Fruit fly (Drosophila melanogaster) whole organism, wandering third instar larva: ENCODE data around the gene CG13615.

ENCODE experiments used
- Abd-B ChIP-seq: fragments of >200 bp; optimal IDR thresholded peaks from 2 replicates; lab custom pipeline; 2017; ENCODE audit warnings: missing biosample characterization, missing genetic modification characterization
- CG32264 ChIP-seq: fragments of 200-800 bp; sonication (Bioruptor generic); optimal IDR thresholded peaks from 2 replicates; lab custom pipeline; 2016; ENCODE audit warnings: missing biosample characterization, missing genetic modification characterization
- CG9705 ChIP-seq: fragments of 200-800 bp; sonication (Bioruptor generic); optimal IDR thresholded peaks from 2 replicates; lab custom pipeline; 2018; ENCODE audit warnings: missing biosample characterization, mild to moderate bottlenecking, missing genetic modification characterization
- CrebA ChIP-seq: fragments of 200-800 bp; sonication (Bioruptor generic); optimal IDR thresholded peaks from 2 replicates; lab custom pipeline; 2016; ENCODE audit warnings: missing biosample characterization, mild to moderate bottlenecking, missing genetic modification characterization, borderline replicate concordance
- Dfd ChIP-seq: fragments of >200 bp; optimal IDR thresholded peaks from 2 replicates; lab custom pipeline; 2017; ENCODE audit warnings: missing biosample characterization, missing genetic modification characterization
- GATAd ChIP-seq: sonication (Bioruptor generic); optimal IDR thresholded peaks from 2 replicates; lab custom pipeline; 2016; ENCODE audit warnings: missing biosample characterization, missing genetic modification characterization
- HLH106 ChIP-seq: fragments of 200-800 bp; optimal IDR thresholded peaks from 3 replicates; lab custom pipeline; 2019; ENCODE audit warnings: missing biosample characterization, mild to moderate bottlenecking, missing genetic modification characterization, moderate library complexity
- Hnf4 ChIP-seq: fragments of 200-800 bp; sonication (Bioruptor generic); optimal IDR thresholded peaks from 2 replicates; lab custom pipeline; 2016; ENCODE audit warnings: missing biosample characterization, mild to moderate bottlenecking, missing genetic modification characterization
- Hr83 ChIP-seq: fragments of 200-300 bp; sonication (Bioruptor generic); optimal IDR thresholded peaks from 2 replicates; lab custom pipeline; 2016; ENCODE audit warnings: missing biosample characterization, mild to moderate bottlenecking, missing genetic modification characterization, moderate library complexity; ENCODE audit not compliant: poor library complexity, severe bottlenecking
- Myc ChIP-seq: fragments of >200 bp; optimal IDR thresholded peaks from 2 replicates; lab custom pipeline; 2017
- N ChIP-seq: fragments of >200 bp; optimal IDR thresholded peaks from 2 replicates; lab custom pipeline; 2018; ENCODE audit warnings: missing biosample characterization, missing external identifiers, missing genetic modification characterization
- Rel ChIP-seq, 2 experiments: fragments of 200-800 bp; sonication (Bioruptor generic) in 1 of 2; optimal IDR thresholded peaks; 2 replicates in 1 of 2; 3 replicates in 1 of 2; lab custom pipeline; 2016 to 2019; ENCODE audit warnings: mild to moderate bottlenecking in 2 of 2, missing biosample characterization in 2 of 2, missing genetic modification characterization in 2 of 2, moderate library complexity in 1 of 2
- br ChIP-seq: fragments of 200-800 bp; sonication (Bioruptor generic); optimal IDR thresholded peaks from 2 replicates; lab custom pipeline; 2016; ENCODE audit warnings: missing biosample characterization, missing genetic modification characterization
- brk ChIP-seq: fragments of 200-800 bp; sonication (Bioruptor generic); optimal IDR thresholded peaks from 2 replicates; lab custom pipeline; 2016; ENCODE audit warnings: missing biosample characterization, mild to moderate bottlenecking, missing genetic modification characterization
- dl ChIP-seq, 2 experiments: fragments of 175-275, 200-275 bp in 1 of 2; fragments of 200-275 bp in 1 of 2; sonication (Bioruptor generic); optimal IDR thresholded peaks; lab custom pipeline; 2018; ENCODE audit warnings: mild to moderate bottlenecking in 2 of 2, missing biosample characterization in 2 of 2, missing genetic modification characterization in 2 of 2, moderate library complexity in 2 of 2; ENCODE audit not compliant: partially characterized antibody in 2 of 2, insufficient read depth in 1 of 2
- dsf ChIP-seq: sonication (Bioruptor generic); optimal IDR thresholded peaks from 2 replicates; lab custom pipeline; 2016; ENCODE audit warnings: missing biosample characterization, missing genetic modification characterization, borderline replicate concordance
- ey ChIP-seq: fragments of 200-800 bp; sonication (Bioruptor generic); optimal IDR thresholded peaks from 2 replicates; lab custom pipeline; 2016; ENCODE audit warnings: missing biosample characterization, missing genetic modification characterization
- foxo ChIP-seq, 2 experiments: fragments of 200-800 bp; sonication (Bioruptor generic); optimal IDR thresholded peaks; 2 replicates in 1 of 2; 3 replicates in 1 of 2; lab custom pipeline; 2016 to 2017; ENCODE audit warnings: missing biosample characterization in 2 of 2, missing genetic modification characterization in 2 of 2
- h ChIP-seq: fragments of 200-800 bp; sonication (Bioruptor generic); optimal IDR thresholded peaks from 3 replicates; lab custom pipeline; 2016; ENCODE audit warnings: missing biosample characterization, mild to moderate bottlenecking, missing genetic modification characterization
- jim ChIP-seq: fragments of 175-275, 200-325 bp; sonication (Bioruptor generic); optimal IDR thresholded peaks from 2 replicates; lab custom pipeline; 2016; ENCODE audit warnings: missing biosample characterization, mild to moderate bottlenecking, missing genetic modification characterization
- lola ChIP-seq: fragments of >200 bp; optimal IDR thresholded peaks from 2 replicates; lab custom pipeline; 2017; ENCODE audit warnings: missing biosample characterization, missing genetic modification characterization
- pan ChIP-seq: fragments of >200 bp; optimal IDR thresholded peaks from 2 replicates; lab custom pipeline; 2017
- psq ChIP-seq: fragments of 200-800 bp; sonication (Bioruptor generic); optimal IDR thresholded peaks from 3 replicates; lab custom pipeline; 2017; ENCODE audit warnings: missing biosample characterization, mild to moderate bottlenecking, missing genetic modification characterization, moderate library complexity
- sage ChIP-seq: fragments of 200-800 bp; sonication (Bioruptor generic); optimal IDR thresholded peaks from 2 replicates; lab custom pipeline; 2016; ENCODE audit warnings: missing biosample characterization, mild to moderate bottlenecking, missing genetic modification characterization
- sv ChIP-seq: fragments of 200-800 bp; sonication (Bioruptor generic); optimal IDR thresholded peaks from 3 replicates; lab custom pipeline; 2016; ENCODE audit warnings: missing biosample characterization, missing genetic modification characterization
- tai ChIP-seq: sonication (Bioruptor generic); optimal IDR thresholded peaks from 2 replicates; lab custom pipeline; 2016; ENCODE audit warnings: missing biosample characterization, missing genetic modification characterization

The CG13615 gene

dm6 chr3R:24390239-24390638 lies at the start of gene CG13615, which contains the start of gene CG5768:
TSS of gene CG13615 (plus strand) at chr3R:24390518.
TSS of gene CG5768 (minus strand) at chr3R:24390339.
- TF ChIP-seq Hnf4 (GFP tag; lab: Kevin White, UChicago): no peak
- TF ChIP-seq dsf (GFP tag; lab: Kevin White, UChicago): no peak
- no peak for TF ChIP-seq Dfd (GFP tag; lab: Kevin White, UChicago)
- TF ChIP-seq Rel (GFP tag; optimal IDR thresholded peaks at IDR 0.05; lab: Kevin White, UChicago): no peak
- no peak for TF ChIP-seq Rel (tag; optimal IDR thresholded peaks at IDR 0.05; lab: Kevin White, UChicago)
- TF ChIP-seq CG32264 (GFP tag; lab: Kevin White, UChicago): no peak
- no peak for TF ChIP-seq h
- no peak for TF ChIP-seq sage (GFP tag; lab: Kevin White, UChicago)
- no peak for TF ChIP-seq HLH106 (tag; lab: Kevin White, UChicago)
- no peak for TF ChIP-seq tai (GFP tag; lab: Kevin White, UChicago)

- TF ChIP-seq psq (GFP tag; lab: Kevin White, UChicago): no peak
- TF ChIP-seq, all 38 proteins: peak for 0
Observed at dm6 chr3R:24341251-24341650, 49.1 kb upstream of the CG13615 start, which contains the start of gene Ms. TSS of gene Ms (plus strand) at chr3R:24341551.

DNA sequence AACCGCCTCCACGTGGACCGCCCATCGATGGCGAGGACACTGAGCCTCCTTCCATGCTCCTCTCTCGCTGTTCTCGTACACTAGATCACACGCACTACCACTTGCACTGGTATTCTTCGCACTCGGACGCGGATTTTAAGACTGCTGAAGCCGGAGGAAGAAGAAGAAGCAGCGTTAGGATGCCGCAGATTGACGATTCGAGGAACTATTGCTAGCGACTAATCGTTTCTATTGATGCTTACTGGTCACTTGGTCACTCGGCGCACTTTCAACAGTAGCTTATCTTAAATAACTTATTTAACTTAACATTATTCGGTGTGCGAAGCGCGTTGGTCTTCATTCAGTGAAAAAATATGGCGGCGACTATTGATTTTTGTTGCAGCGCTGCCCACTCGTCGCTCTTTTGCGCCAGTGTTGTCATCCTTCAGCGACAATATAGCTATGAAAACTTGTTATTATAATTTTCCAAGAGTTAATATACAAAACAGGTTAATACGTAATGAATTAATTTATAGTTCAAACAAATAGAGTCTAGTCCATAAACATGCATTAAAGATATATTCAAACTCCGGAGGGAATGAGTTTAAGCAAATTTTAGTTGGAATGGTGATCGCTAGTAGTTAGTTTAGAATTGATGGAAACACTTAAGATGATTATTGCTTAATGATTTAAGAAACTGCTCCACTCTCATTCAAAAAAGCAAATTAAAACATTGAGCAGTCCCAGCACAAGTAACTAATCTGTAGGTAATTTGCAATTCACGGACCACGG lies 41.7 kb upstream of the CG13615 start, which contains the start of the genes CG5746 and CG6454:
CG5746 (minus strand) TSS at position 372 of the 771 bp plus-strand sequence.
CG6454 (plus strand) TSS at position 763 of the 771 bp plus-strand sequence.
- no peak for TF ChIP-seq GATAd (GFP tag; lab: Kevin White, UChicago)
- no peak for TF ChIP-seq N (GFP tag; lab: Kevin White, UChicago)
- TF ChIP-seq sv (GFP tag; lab: Kevin White, UChicago): peak; percentile 56
- peak; percentile 45 for TF ChIP-seq CG9705 (GFP tag; lab: Kevin White, UChicago)
- peak; percentile 59 for TF ChIP-seq ey (GFP tag; lab: Kevin White, UChicago)
- TF ChIP-seq psq (GFP tag; lab: Kevin White, UChicago): peak; percentile 54
- no peak for TF ChIP-seq Hnf4 (GFP tag; lab: Kevin White, UChicago)
- peak; percentile 37 for TF ChIP-seq CG32264 (GFP tag; lab: Kevin White, UChicago)
- TF ChIP-seq br (GFP tag; lab: Kevin White, UChicago): no peak
- peak; percentile 87 for TF ChIP-seq Myc (lab: Kevin White, UChicago)

dm6 chr3R:24353448-24353847 lies 36.9 kb upstream of the CG13615 start:
- TF ChIP-seq pan (lab: Kevin White, UChicago): no peak

- TF ChIP-seq N (GFP tag; lab: Kevin White, UChicago): no peak
- TF ChIP-seq Abd-B (GFP tag; lab: Kevin White, UChicago): no peak
- TF ChIP-seq dl (GFP tag; optimal IDR thresholded peaks at IDR 0.05; lab: Kevin White, UChicago; ENCODE audit: insufficient read depth in 1 of 2, partially characterized antibody in 2 of 2): no peak
- no peak for TF ChIP-seq CrebA (GFP tag; lab: Kevin White, UChicago)
- TF ChIP-seq jim (GFP tag; lab: Kevin White, UChicago): no peak
- no peak for TF ChIP-seq foxo (GFP tag; optimal IDR thresholded peaks at IDR 0.05; lab: Kevin White, UChicago)
- no peak for TF ChIP-seq sage (GFP tag; lab: Kevin White, UChicago)
- no peak for TF ChIP-seq dsf (GFP tag; lab: Kevin White, UChicago)
- no peak for TF ChIP-seq lola (GFP tag; lab: Kevin White, UChicago)
- TF ChIP-seq brk (GFP tag; lab: Kevin White, UChicago): no peak
- TF ChIP-seq Hr83: no peak
- TF ChIP-seq h: no peak
- TF ChIP-seq psq (GFP tag; lab: Kevin White, UChicago): no peak
- TF ChIP-seq, all 38 proteins: peak for 0
Observed at dm6 chr3R:24357698-24358097, 32.6 kb upstream of the CG13615 start, which contains the start of gene Golgin84. TSS of gene Golgin84 (minus strand) at chr3R:24357938.

- TF ChIP-seq Myc (lab: Kevin White, UChicago): peak; percentile 57
- no peak for TF ChIP-seq Rel (GFP tag; optimal IDR thresholded peaks at IDR 0.05; lab: Kevin White, UChicago)
- no peak for TF ChIP-seq Rel (tag; optimal IDR thresholded peaks at IDR 0.05; lab: Kevin White, UChicago)
- no peak for TF ChIP-seq jim (GFP tag; lab: Kevin White, UChicago)
- no peak for TF ChIP-seq N (GFP tag; lab: Kevin White, UChicago)
- TF ChIP-seq br (GFP tag; lab: Kevin White, UChicago): no peak
- no peak for TF ChIP-seq Dfd (GFP tag; lab: Kevin White, UChicago)
Observed at dm6 chr3R:24359957-24360356, 30.4 kb upstream of the CG13615 start, which contains the start of gene CG18528. TSS of gene CG18528 (minus strand) at chr3R:24360144.
